Fruit fly (Drosophila melanogaster) whole organism, embryonic: ENCODE measurements around the gene CG14646.
A peak's percentile ranks its signal among the peaks of the same experiment; 100 is the strongest.

Source experiments
- Adf1 ChIP-seq: fragments of 200-800 bp; sonication (Bioruptor generic); IDR thresholded peaks from 2 replicates; pipeline ENCODE4 v1.3.6; 2022; ENCODE audit warnings: missing biosample characterization, missing genetic modification characterization
- Bdp1 ChIP-seq: fragments of 200-800 bp; sonication (Bioruptor generic); optimal IDR thresholded peaks from 3 replicates; lab custom pipeline; 2016; ENCODE audit warnings: missing biosample characterization, missing genetic modification characterization
- C15 ChIP-seq: fragments of 200-800 bp; sonication (Bioruptor generic); IDR thresholded peaks from 3 replicates; pipeline ENCODE4 v1.3.6; 2022; ENCODE audit warnings: missing biosample characterization, missing genetic modification characterization
- CG10274 ChIP-seq: fragments of 200-800 bp; sonication (Bioruptor generic); optimal IDR thresholded peaks from 3 replicates; lab custom pipeline; 2017; ENCODE audit warnings: missing biosample characterization, mild to moderate bottlenecking, missing genetic modification characterization
- CG12391 ChIP-seq: fragments of 200-800 bp; sonication (Bioruptor generic); optimal IDR thresholded peaks from 3 replicates; lab custom pipeline; 2018; ENCODE audit warnings: missing biosample characterization, mild to moderate bottlenecking, missing genetic modification characterization, moderate library complexity
- CG15269 ChIP-seq: fragments of 200-800 bp; sonication (Bioruptor generic); optimal IDR thresholded peaks from 2 replicates; lab custom pipeline; 2018; ENCODE audit warnings: missing biosample characterization, mild to moderate bottlenecking, missing genetic modification characterization, moderate library complexity
- CG17359 ChIP-seq: fragments of 200-800 bp; sonication (Bioruptor generic); optimal IDR thresholded peaks from 3 replicates; lab custom pipeline; 2018; ENCODE audit warnings: missing biosample characterization, mild to moderate bottlenecking, missing genetic modification characterization, moderate library complexity
- CG3995 ChIP-seq: fragments of 200-800 bp; sonication (Bioruptor generic); optimal IDR thresholded peaks from 3 replicates; lab custom pipeline; 2016; ENCODE audit warnings: missing biosample characterization, missing genetic modification characterization
- CG6791 ChIP-seq: fragments of 200-800 bp; sonication (Bioruptor generic); IDR thresholded peaks from 3 replicates; pipeline ENCODE4 v1.3.6; 2022; ENCODE audit warnings: missing biosample characterization, missing genetic modification characterization; ENCODE audit not compliant: partially characterized antibody
- CG7745 ChIP-seq: fragments of 200-800 bp; sonication (Bioruptor generic); optimal IDR thresholded peaks from 2 replicates; lab custom pipeline; 2018; ENCODE audit warnings: missing biosample characterization, mild to moderate bottlenecking, missing genetic modification characterization, moderate library complexity
- CG7928 ChIP-seq: fragments of 200-800 bp; sonication (Bioruptor generic); optimal IDR thresholded peaks from 2 replicates; lab custom pipeline; 2017; ENCODE audit warnings: missing biosample characterization, mild to moderate bottlenecking, missing genetic modification characterization
- CG9727 ChIP-seq: fragments of 200-800 bp; sonication (Bioruptor generic); optimal IDR thresholded peaks from 3 replicates; lab custom pipeline; 2017; ENCODE audit warnings: missing biosample characterization, mild to moderate bottlenecking, missing genetic modification characterization
- Chrac-16 ChIP-seq: fragments of 200-800 bp; sonication (Bioruptor generic); optimal IDR thresholded peaks from 3 replicates; lab custom pipeline; 2016; ENCODE audit warnings: missing biosample characterization, missing genetic modification characterization
- Dip2 ChIP-seq: fragments of 200-800 bp; sonication (Bioruptor generic); IDR thresholded peaks from 2 replicates; pipeline ENCODE4 v1.3.6; 2022; ENCODE audit warnings: missing biosample characterization, missing genetic modification characterization
- Doc2 ChIP-seq: fragments of 200-800 bp; sonication (Bioruptor generic); IDR thresholded peaks from 2 replicates; pipeline ENCODE4 v1.3.6; 2022; ENCODE audit warnings: missing biosample characterization, missing genetic modification characterization
- Dp ChIP-seq: fragments of 200-800 bp; sonication (Bioruptor generic); optimal IDR thresholded peaks from 2 replicates; lab custom pipeline; 2018; ENCODE audit warnings: missing biosample characterization, mild to moderate bottlenecking, missing genetic modification characterization, moderate library complexity
- Elba2 ChIP-seq: fragments of 200-800 bp; sonication (Bioruptor generic); optimal IDR thresholded peaks from 3 replicates; lab custom pipeline; 2016; ENCODE audit warnings: missing biosample characterization, missing genetic modification characterization
- Fer3 ChIP-seq: fragments of 200-800 bp; sonication (Bioruptor generic); optimal IDR thresholded peaks from 2 replicates; lab custom pipeline; 2018; ENCODE audit warnings: missing biosample characterization, mild to moderate bottlenecking, missing genetic modification characterization, moderate library complexity
- HHEX ChIP-seq: fragments of 200-800 bp; sonication (Bioruptor generic); optimal IDR thresholded peaks from 3 replicates; lab custom pipeline; 2017; ENCODE audit warnings: missing biosample characterization, mild to moderate bottlenecking, missing genetic modification characterization, missing genetic modification reagents
- Hr78 ChIP-seq, 2 experiments: fragments of 200-800 bp in 1 of 2; fragments of >200 bp in 1 of 2; sonication (Bioruptor generic) in 1 of 2; optimal IDR thresholded peaks; 2 replicates each; lab custom pipeline; 2017 to 2019; ENCODE audit warnings: missing biosample characterization in 2 of 2, missing genetic modification characterization in 2 of 2, mild to moderate bottlenecking in 1 of 2, moderate library complexity in 1 of 2
- MESR4 ChIP-seq: fragments of 200-800 bp; sonication (Bioruptor generic); optimal IDR thresholded peaks from 2 replicates; lab custom pipeline; 2018; ENCODE audit warnings: missing biosample characterization, mild to moderate bottlenecking, missing genetic modification characterization, moderate library complexity
- Neu2 ChIP-seq: fragments of 200-800 bp; sonication (Bioruptor generic); optimal IDR thresholded peaks from 3 replicates; lab custom pipeline; 2016; ENCODE audit warnings: missing biosample characterization, missing genetic modification characterization, borderline replicate concordance
- Oaz ChIP-seq: fragments of 200-800 bp; sonication (Bioruptor generic); IDR thresholded peaks from 2 replicates; pipeline ENCODE4 v1.3.6; 2022; ENCODE audit warnings: missing biosample characterization, missing genetic modification characterization
- Six4 ChIP-seq: fragments of 200-800 bp; sonication (Bioruptor generic); optimal IDR thresholded peaks from 2 replicates; lab custom pipeline; 2016; ENCODE audit warnings: missing biosample characterization, missing genetic modification characterization
- Spps ChIP-seq: fragments of 200-800 bp; sonication (Bioruptor generic); optimal IDR thresholded peaks from 2 replicates; lab custom pipeline; 2018; ENCODE audit warnings: missing biosample characterization, mild to moderate bottlenecking, missing genetic modification characterization
- Xbp1 ChIP-seq: fragments of 200-800 bp; sonication (Bioruptor generic); optimal IDR thresholded peaks from 3 replicates; lab custom pipeline; 2016; ENCODE audit warnings: missing biosample characterization, mild to moderate bottlenecking, missing genetic modification characterization
- ash1 ChIP-seq: fragments of 200-800 bp; sonication (Bioruptor generic); optimal IDR thresholded peaks from 2 replicates; lab custom pipeline; 2018; ENCODE audit warnings: missing biosample characterization, mild to moderate bottlenecking, missing genetic modification characterization
- caup ChIP-seq: fragments of 200-800 bp; sonication (Bioruptor generic); optimal IDR thresholded peaks from 3 replicates; lab custom pipeline; 2017; ENCODE audit warnings: missing biosample characterization, mild to moderate bottlenecking, missing genetic modification characterization, moderate library complexity; ENCODE audit not compliant: severe bottlenecking
- cg ChIP-seq: fragments of 200-800 bp; sonication (Bioruptor generic); optimal IDR thresholded peaks from 3 replicates; lab custom pipeline; 2019; ENCODE audit warnings: missing biosample characterization, mild to moderate bottlenecking, missing genetic modification characterization, moderate library complexity
- danr ChIP-seq: fragments of 200-800 bp; sonication (Bioruptor generic); IDR thresholded peaks from 2 replicates; pipeline ENCODE4 v1.3.6; 2022; ENCODE audit warnings: missing biosample characterization, missing genetic modification characterization
- dimm ChIP-seq: fragments of 200-800 bp; sonication (Bioruptor generic); IDR thresholded peaks from 2 replicates; pipeline ENCODE4 v1.3.6; 2022; ENCODE audit warnings: missing biosample characterization, missing genetic modification characterization
- grau ChIP-seq: fragments of 200-800 bp; optimal IDR thresholded peaks from 3 replicates; lab custom pipeline; 2019; ENCODE audit warnings: missing biosample characterization, mild to moderate bottlenecking, missing genetic modification characterization, moderate library complexity
- hkb ChIP-seq, 2 experiments: fragments of 200-800 bp in 1 of 2; fragments of >200 bp in 1 of 2; sonication (Bioruptor generic) in 1 of 2; IDR thresholded peaks in 1 of 2; optimal IDR thresholded peaks in 1 of 2; 2 replicates each; pipeline versions ENCODE4 v1.3.6 to Lab custom; 2017 to 2022; ENCODE audit warnings: missing biosample characterization in 1 of 2, missing genetic modification characterization in 1 of 2
- jumu ChIP-seq: fragments of 200-800 bp; sonication (Bioruptor generic); optimal IDR thresholded peaks from 3 replicates; lab custom pipeline; 2016; ENCODE audit warnings: missing biosample characterization, missing genetic modification characterization
- maf-S ChIP-seq: fragments of 200-800 bp; sonication (Bioruptor generic); optimal IDR thresholded peaks from 2 replicates; lab custom pipeline; 2016; ENCODE audit warnings: missing biosample characterization, missing genetic modification characterization
- odd ChIP-seq: fragments of 200-800 bp; sonication (Bioruptor generic); optimal IDR thresholded peaks from 2 replicates; lab custom pipeline; 2017; ENCODE audit warnings: missing biosample characterization, mild to moderate bottlenecking, missing genetic modification characterization
- org-1 ChIP-seq: fragments of 200-800 bp; sonication (Bioruptor generic); optimal IDR thresholded peaks from 2 replicates; lab custom pipeline; 2017; ENCODE audit warnings: missing biosample characterization, missing genetic modification characterization
- otp ChIP-seq: fragments of 200-800 bp; sonication (Bioruptor generic); IDR thresholded peaks from 3 replicates; pipeline ENCODE4, ENCODE4 v1.3.6; 2022; ENCODE audit warnings: missing biosample characterization, missing genetic modification characterization
- pfk ChIP-seq: fragments of 200-800 bp; sonication (Bioruptor generic); optimal IDR thresholded peaks from 2 replicates; lab custom pipeline; 2018; ENCODE audit warnings: missing biosample characterization, mild to moderate bottlenecking, missing genetic modification characterization, moderate library complexity
- pum ChIP-seq: fragments of 200-800 bp; sonication (Bioruptor generic); optimal IDR thresholded peaks from 2 replicates; lab custom pipeline; 2016; ENCODE audit warnings: missing biosample characterization, missing genetic modification characterization
- pzg ChIP-seq: fragments of 200-800 bp; sonication (Bioruptor generic); optimal IDR thresholded peaks from 3 replicates; lab custom pipeline; 2018; ENCODE audit warnings: missing biosample characterization, mild to moderate bottlenecking, missing genetic modification characterization, moderate library complexity
- sob ChIP-seq: fragments of 200-800 bp; sonication (Bioruptor generic); IDR thresholded peaks from 2 replicates; pipeline ENCODE4 v1.3.6; 2022; ENCODE audit warnings: missing biosample characterization, missing genetic modification characterization
- tna ChIP-seq: fragments of 200-800 bp; sonication (Bioruptor generic); IDR thresholded peaks from 2 replicates; pipeline ENCODE4 v1.3.6; 2022; ENCODE audit warnings: missing biosample characterization, missing genetic modification characterization; ENCODE audit not compliant: partially characterized antibody
- unpg ChIP-seq: fragments of 200-800 bp; sonication (Bioruptor generic); optimal IDR thresholded peaks from 3 replicates; lab custom pipeline; 2018; ENCODE audit warnings: missing biosample characterization, mild to moderate bottlenecking, missing genetic modification characterization, moderate library complexity
- usp ChIP-seq: fragments of >200 bp; optimal IDR thresholded peaks from 2 replicates; lab custom pipeline; 2017; ENCODE audit warnings: missing biosample characterization, missing genetic modification characterization
- vvl ChIP-seq: fragments of 200-800 bp; sonication (Bioruptor generic); IDR thresholded peaks from 2 replicates; pipeline ENCODE4 v1.3.6; 2022; ENCODE audit warnings: missing biosample characterization, missing genetic modification characterization
- wek ChIP-seq: fragments of 200-800 bp; sonication (Bioruptor generic); optimal IDR thresholded peaks from 3 replicates; lab custom pipeline; 2018; ENCODE audit warnings: missing biosample characterization, mild to moderate bottlenecking, missing genetic modification characterization, moderate library complexity
- zen2 ChIP-seq: fragments of 200-800 bp; sonication (Bioruptor generic); IDR thresholded peaks from 3 replicates; pipeline ENCODE4 v1.3.6; 2022; ENCODE audit warnings: missing biosample characterization, missing genetic modification characterization; ENCODE audit not compliant: partially characterized antibody

CG14646 gene

DNA sequence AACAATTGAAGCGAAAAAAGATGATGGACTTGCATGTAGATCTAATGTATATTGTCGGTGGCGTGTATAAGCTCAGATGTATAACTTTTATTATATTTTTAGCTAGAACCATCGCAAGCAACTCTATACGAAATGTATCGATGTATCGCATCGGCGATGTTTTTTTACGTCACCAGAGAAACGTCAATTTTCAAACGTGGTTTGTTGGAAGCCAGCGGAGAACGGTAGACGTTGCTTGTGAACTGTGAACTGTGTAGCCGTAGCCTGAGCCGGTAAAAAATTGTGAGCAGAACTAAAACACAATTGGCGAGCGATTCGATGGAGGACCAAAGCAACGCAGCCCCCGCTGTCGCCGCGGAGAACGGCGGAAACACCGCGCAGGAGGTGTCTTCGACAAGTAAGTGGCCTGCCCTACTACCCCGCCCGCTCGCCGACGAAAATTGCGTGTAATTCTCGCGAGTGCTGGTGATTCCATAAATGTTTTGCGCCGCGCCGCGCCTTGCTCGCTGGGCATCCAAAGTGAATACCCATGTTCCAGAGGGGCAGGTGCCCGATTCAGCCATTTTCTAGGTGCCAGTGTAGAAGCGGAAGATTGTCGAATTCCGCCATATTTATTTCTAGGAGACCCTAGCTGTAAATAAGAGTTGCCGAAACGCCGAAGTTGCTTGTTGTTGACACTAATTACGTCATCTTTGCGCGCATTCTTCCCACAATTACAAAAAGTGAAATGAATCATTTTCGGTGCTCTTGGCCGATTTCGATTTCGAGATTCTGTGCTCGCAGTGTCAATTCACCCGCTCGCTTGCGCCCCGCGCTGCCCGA, 12.9 kb downstream of the CG14646 start, which contains the start of gene lost (continued):
- no peak for TF ChIP-seq Doc2 (GFP tag; lab: Robert Waterston, UW)
- no peak for TF ChIP-seq odd (GFP tag; lab: Kevin White, UChicago)
- no peak for TF ChIP-seq CG10274 (GFP tag; lab: Kevin White, UChicago)
- no peak for TF ChIP-seq Dip2 (GFP tag; lab: Robert Waterston, UW)
- TF ChIP-seq jumu = no peak
- no peak for TF ChIP-seq HHEX (GFP tag; lab: Kevin White, UChicago)
- TF ChIP-seq Fer3 (tag; lab: Kevin White, UChicago) = peak; percentile 41
- peak; percentile 14 for TF ChIP-seq CG15269
- TF ChIP-seq CG9727 = peak; percentile 33
- no peak for TF ChIP-seq Six4 (GFP tag; lab: Kevin White, UChicago)
- peak; percentile 28 for TF ChIP-seq CG7928 (GFP tag; lab: Kevin White, UChicago)
- peak; percentile 79 for TF ChIP-seq CG3995 (GFP tag; lab: Kevin White, UChicago)
- no peak for TF ChIP-seq ash1
- TF ChIP-seq caup = peak; percentile 44
- peak; percentile 58 for TF ChIP-seq CG12391
- peak; percentile 56 for TF ChIP-seq vvl (GFP tag; lab: Robert Waterston, UW)
- no peak for TF ChIP-seq org-1 (GFP tag; lab: Kevin White, UChicago)
- TF ChIP-seq pfk = peak; percentile 19
- no peak for TF ChIP-seq Spps (tag; lab: Kevin White, UChicago)
- TF ChIP-seq Chrac-16 (GFP tag; lab: Kevin White, UChicago) = no peak
- peak; percentile 61 for TF ChIP-seq sob (GFP tag; lab: Robert Waterston, UW)
- no peak for TF ChIP-seq cg (GFP tag; lab: Kevin White, UChicago)
- TF ChIP-seq pzg (GFP tag; lab: Kevin White, UChicago) = peak; percentile 90
- no peak for TF ChIP-seq Elba2
- TF ChIP-seq CG7745 (tag; lab: Kevin White, UChicago) = no peak
- no peak for TF ChIP-seq danr (GFP tag; lab: Robert Waterston, UW)
- peak; percentile 100 for TF ChIP-seq CG6791 (GFP tag; lab: Robert Waterston, UW)
- no peak for TF ChIP-seq Bdp1 (GFP tag; lab: Kevin White, UChicago)
- peak; percentile 13 for TF ChIP-seq Xbp1
- no peak for TF ChIP-seq dimm
- no peak for TF ChIP-seq maf-S (GFP tag; lab: Kevin White, UChicago)
- peak; percentile 98; the same call in 2 of the 3 replicates for TF ChIP-seq zen2
- TF ChIP-seq usp = no peak
- no peak for TF ChIP-seq CG17359 (tag; lab: Kevin White, UChicago)
- peak; percentile 43 for TF ChIP-seq Adf1 (GFP tag; lab: Robert Waterston, UW)
- peak; percentile 62 for TF ChIP-seq Dp
- no peak for TF ChIP-seq wek
- peak; percentile 43; the same call in 1 of the 3 replicates for TF ChIP-seq otp (GFP tag; lab: Robert Waterston, UW)
- TF ChIP-seq Neu2 = no peak
- TF ChIP-seq pum (GFP tag; lab: Kevin White, UChicago) = no peak
- TF ChIP-seq tna (GFP tag; lab: Robert Waterston, UW) = peak; percentile 96
- TF ChIP-seq C15 (GFP tag; lab: Robert Waterston, UW) = no peak
- TF ChIP-seq unpg = no peak
- peak; percentile 44 for TF ChIP-seq grau (tag; lab: Kevin White, UChicago)
- TF ChIP-seq Hr78 (GFP tag; optimal IDR thresholded peaks at IDR 0.05; lab: Kevin White, UChicago) = peak in 1 of 2 experiments; percentile 51
- no peak for TF ChIP-seq Oaz (GFP tag; lab: Robert Waterston, UW)
- no peak for TF ChIP-seq hkb (optimal IDR thresholded peaks at IDR 0.05; lab: Kevin White, UChicago)
- TF ChIP-seq hkb (GFP tag; IDR thresholded peaks at IDR 0.05; lab: Robert Waterston, UW) = no peak
- peak; percentile 79 for TF ChIP-seq MESR4
